Worm (Caenorhabditis elegans) whole organism, mixed stage, embryonic: Measurements from ENCODE around the gene ttm-1.

ENCODE experiments used
- blmp-1 ChIP-seq: fragments of 150-350 bp; optimal IDR thresholded peaks from 2 replicates; lab custom pipeline; 2014; ENCODE audit warnings: missing biosample characterization, missing genetic modification characterization
- elt-1 ChIP-seq: sonication (generic microtip); optimal IDR thresholded peaks from 2 replicates; lab custom pipeline; 2017; ENCODE audit warnings: missing genetic modification characterization, mild to moderate bottlenecking, missing compliant biosample characterization, antibody characterized with exemption, moderate library complexity, borderline replicate concordance; ENCODE audit not compliant: insufficient read depth

ce11 chrIII:12972398-12972797 is 5.6 kb upstream of the ttm-1 start, which contains the start of gene bckd-1A:
- TF ChIP-seq blmp-1 (tag; lab: Kevin White, UChicago) (no peak), elt-1 (tag; lab: Kevin White, UChicago) (no peak)
